Fruit fly (Drosophila melanogaster) S2 (cell line): ENCODE measurements around the gene dpr16.

ENCODE experiments used
- CG8478 ChIP-seq: fragments of >200 bp; optimal IDR thresholded peaks from 2 replicates; lab custom pipeline; 2018
- CTCF ChIP-seq, 2 experiments: fragments of >200 bp; optimal IDR thresholded peaks; 2 replicates each; lab custom pipeline; 2018

dm6 chr3R:5193271-5193670 lies 42.6 kb downstream of the dpr16 start:
- TF ChIP-seq CG8478 (lab: Kevin White, UChicago) = no peak
- no peak for TF ChIP-seq CTCF (optimal IDR thresholded peaks at IDR 0.05; lab: Kevin White, UChicago)
